Fruit fly (Drosophila melanogaster) whole organism, adult: ENCODE results near the gene Cul3.

Experiments
- CG11617 ChIP-seq: fragments of 200-800 bp; sonication (Bioruptor generic); optimal IDR thresholded peaks from 2 replicates; lab custom pipeline; 2017; ENCODE audit warnings: mild to moderate bottlenecking, missing biosample characterization, missing genetic modification reagents, missing genetic modification characterization
- CG14711 ChIP-seq: fragments of 200-800 bp; sonication (Bioruptor generic); optimal IDR thresholded peaks from 2 replicates; lab custom pipeline; 2018; ENCODE audit warnings: missing biosample characterization, mild to moderate bottlenecking, missing genetic modification characterization, moderate library complexity
- CG7045 ChIP-seq: fragments of 200-800 bp; sonication (Bioruptor generic); optimal IDR thresholded peaks from 2 replicates; lab custom pipeline; 2017; ENCODE audit warnings: missing biosample characterization, mild to moderate bottlenecking, missing genetic modification characterization
- Clk ChIP-seq: fragments of 200-800 bp; sonication (Bioruptor generic); optimal IDR thresholded peaks from 2 replicates; lab custom pipeline; 2017; ENCODE audit warnings: missing biosample characterization, missing genetic modification characterization
- Hr96 ChIP-seq: fragments of 200-800 bp; sonication (Bioruptor generic); optimal IDR thresholded peaks from 2 replicates; lab custom pipeline; 2016; ENCODE audit warnings: missing biosample characterization, missing genetic modification characterization
- bab1 ChIP-seq: fragments of 200-800 bp; sonication (Bioruptor generic); optimal IDR thresholded peaks from 3 replicates; lab custom pipeline; 2019; ENCODE audit warnings: missing biosample characterization, mild to moderate bottlenecking, missing genetic modification characterization, moderate library complexity
- cic ChIP-seq: fragments of 200-800 bp; sonication (Bioruptor generic); optimal IDR thresholded peaks from 2 replicates; lab custom pipeline; 2017; ENCODE audit warnings: missing biosample characterization, mild to moderate bottlenecking, missing genetic modification characterization, moderate library complexity
- cnc ChIP-seq, 2 experiments: fragments of >200 bp; optimal IDR thresholded peaks; 2 replicates each; lab custom pipeline; 2017
- kay ChIP-seq: fragments of 200-800 bp; sonication (Bioruptor generic); peaks from one replicate; lab custom pipeline; 2016; ENCODE audit warnings: missing biosample characterization, missing genetic modification characterization, borderline replicate concordance
- pad ChIP-seq: fragments of 200-800 bp; sonication (Bioruptor generic); optimal IDR thresholded peaks from 3 replicates; lab custom pipeline; 2017; ENCODE audit warnings: missing biosample characterization, missing genetic modification characterization, mild to moderate bottlenecking, moderate library complexity, missing genetic modification reagents
- tj ChIP-seq: fragments of 200-800 bp; sonication (Bioruptor generic); optimal IDR thresholded peaks from 3 replicates; lab custom pipeline; 2017; ENCODE audit warnings: missing biosample characterization, mild to moderate bottlenecking, missing genetic modification characterization, moderate library complexity

DNA sequence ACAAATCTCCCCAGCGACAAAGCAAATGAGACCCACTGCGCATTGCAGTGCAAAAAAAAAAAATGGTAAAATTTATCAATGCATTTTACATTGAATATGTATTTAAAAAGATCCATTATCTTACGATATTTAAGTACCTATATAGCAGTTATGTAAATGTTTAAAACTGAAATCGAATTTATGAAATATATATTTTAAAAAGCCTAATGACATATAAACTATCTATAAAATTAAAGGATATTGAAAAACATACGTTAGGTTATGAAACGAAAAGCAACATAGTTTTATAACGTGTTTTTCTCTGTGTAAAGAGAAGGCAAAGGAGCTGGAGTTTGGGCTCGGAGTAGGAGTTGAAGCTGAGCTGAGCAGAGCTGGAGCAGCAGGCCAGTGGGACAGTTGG, 32.5 kb upstream of the Cul3 start:
- TF ChIP-seq kay (GFP tag; lab: Kevin White, UChicago) (no peak), Hr96 (GFP tag; lab: Kevin White, UChicago) (no peak), CG14711 (tag; lab: Kevin White, UChicago) (no peak), Clk (GFP tag; lab: Kevin White, UChicago) (no peak), pad (GFP tag; lab: Kevin White, UChicago) (no peak), cic (no peak), cnc (optimal IDR thresholded peaks at IDR 0.05; lab: Kevin White, UChicago) (no peak), CG11617 (GFP tag; lab: Kevin White, UChicago) (no peak), CG7045 (no peak), bab1 (no peak), tj (GFP tag; lab: Kevin White, UChicago) (no peak)
